Worm (Caenorhabditis elegans): Measurements from ENCODE around the gene mab-10.
A peak's percentile ranks its signal among the peaks of the same experiment; 100 is the strongest.

ce11 chrII:10501578-10501977, 26.3 kb upstream of the mab-10 start:
- TF ChIP-seq lir-3 (tag; optimal IDR thresholded peaks at IDR 0.05): no peak
- peak; percentile 77 for TF ChIP-seq nhr-25 (tag; optimal IDR thresholded peaks at IDR 0.05; ENCODE audit: borderline replicate concordance, insufficient read depth)
- TF ChIP-seq lin-13 (GFP tag; optimal IDR thresholded peaks at IDR 0.05): no peak
- no peak for TF ChIP-seq dpl-1 (GFP tag; optimal IDR thresholded peaks at IDR 0.05)
- no peak for TF ChIP-seq snpc-4 (tag; optimal IDR thresholded peaks at IDR 0.05)
- no peak for TF ChIP-seq egl-43 (GFP tag; IDR thresholded peaks at IDR 0.05)
- TF ChIP-seq lim-7 (GFP tag; IDR thresholded peaks at IDR 0.05): no peak
- no peak for TF ChIP-seq egl-27 (tag; optimal IDR thresholded peaks at IDR 0.05)
- no peak for TF ChIP-seq attf-4 (tag; optimal IDR thresholded peaks at IDR 0.05)
- TF ChIP-seq nhr-42 (GFP tag; IDR thresholded peaks at IDR 0.05): 0 out of 2 replicates have a peak, but pooled peaks have one; percentile 5
- TF ChIP-seq lin-1 (GFP tag; IDR thresholded peaks at IDR 0.05): no peak
- TF ChIP-seq ceh-82 (tag; optimal IDR thresholded peaks at IDR 0.05): no peak
